Worm (Caenorhabditis elegans) whole organism, midembryonic: ENCODE data around the gene gly-9.

Source experiments
- T22C8.4 ChIP-seq: fragments of 200-800 bp; sonication (Bioruptor generic); IDR thresholded peaks from 2 replicates; pipeline ENCODE4 v1.3.6; 2022; ENCODE audit warnings: missing genetic modification characterization, missing compliant biosample characterization
- cog-1 ChIP-seq: sonication (generic microtip); optimal IDR thresholded peaks from 2 replicates; lab custom pipeline; 2016; ENCODE audit warnings: missing genetic modification characterization, missing compliant biosample characterization
- flt-1 ChIP-seq: fragments of 200-800 bp; sonication (Bioruptor generic); IDR thresholded peaks from 2 replicates; pipeline ENCODE4 v1.3.6; 2022; ENCODE audit warnings: missing genetic modification characterization, missing compliant biosample characterization
- klf-2 ChIP-seq: fragments of 200-800 bp; sonication (Bioruptor generic); conservative IDR thresholded peaks from 2 replicates; pipeline ENCODE4 v1.3.6; 2022; ENCODE audit warnings: missing genetic modification reagents, missing genetic modification characterization, missing compliant biosample characterization
- med-1 ChIP-seq: sonication (generic microtip); optimal IDR thresholded peaks from 2 replicates; lab custom pipeline; 2017; ENCODE audit warnings: missing genetic modification characterization, mild to moderate bottlenecking, missing compliant biosample characterization, antibody characterized with exemption, missing genetic modification reagents; ENCODE audit not compliant: insufficient read depth
- ref-1 ChIP-seq: fragments of 200-800 bp; sonication (Bioruptor generic); conservative IDR thresholded peaks from 2 replicates; pipeline ENCODE4 v1.3.6; 2022; ENCODE audit warnings: missing genetic modification reagents, missing genetic modification characterization, missing compliant biosample characterization
- tab-1 ChIP-seq: fragments of 200-800 bp; sonication (Bioruptor generic); IDR thresholded peaks from 2 replicates; pipeline ENCODE4 v1.3.6; 2022; ENCODE audit warnings: missing genetic modification characterization, missing compliant biosample characterization
- ztf-23 ChIP-seq: fragments of 200-800 bp; sonication (Bioruptor generic); IDR thresholded peaks from 2 replicates; pipeline ENCODE4 v1.3.6; 2022; ENCODE audit warnings: missing genetic modification reagents, missing genetic modification characterization, missing compliant biosample characterization
- ztf-29 ChIP-seq: fragments of 200-800 bp; sonication (Bioruptor generic); IDR thresholded peaks from 2 replicates; pipeline ENCODE4 v1.3.6; 2022; ENCODE audit warnings: missing genetic modification reagents, missing genetic modification characterization, missing compliant biosample characterization

The gly-9 gene

ce11 chrIII:11268532-11268931 is 21.8 kb downstream of the gly-9 start:
- TF ChIP-seq tab-1 (GFP tag; lab: Robert Waterston, UW): no peak
- no peak for TF ChIP-seq flt-1 (GFP tag; lab: Robert Waterston, UW)
- TF ChIP-seq klf-2 (GFP tag; lab: Robert Waterston, UW): no peak
- no peak for TF ChIP-seq cog-1 (tag; lab: Kevin White, UChicago)
- no peak for TF ChIP-seq ref-1 (GFP tag; lab: Robert Waterston, UW)
- TF ChIP-seq ztf-29 (GFP tag; lab: Robert Waterston, UW): no peak
- TF ChIP-seq ztf-23: no peak
- no peak for TF ChIP-seq med-1 (GFP tag; lab: Kevin White, UChicago)
- no peak for TF ChIP-seq T22C8.4

- no peak for TF ChIP-seq ztf-23
- no peak for TF ChIP-seq flt-1 (GFP tag; lab: Robert Waterston, UW)
- no peak for TF ChIP-seq tab-1 (GFP tag; lab: Robert Waterston, UW)
- no peak for TF ChIP-seq med-1 (GFP tag; lab: Kevin White, UChicago)
- no peak for TF ChIP-seq ztf-29 (GFP tag; lab: Robert Waterston, UW)
- no peak for TF ChIP-seq T22C8.4
- TF ChIP-seq cog-1 (tag; lab: Kevin White, UChicago): no peak
- TF ChIP-seq ref-1 (GFP tag; lab: Robert Waterston, UW): no peak
- no peak for TF ChIP-seq klf-2 (GFP tag; lab: Robert Waterston, UW)
These were observed 23.0 kb downstream of the gly-9 start for ce11 chrIII:11267372-11267771.

- no peak for TF ChIP-seq med-1 (GFP tag; lab: Kevin White, UChicago)
- TF ChIP-seq klf-2 (GFP tag; lab: Robert Waterston, UW): no peak
- no peak for TF ChIP-seq tab-1 (GFP tag; lab: Robert Waterston, UW)
- TF ChIP-seq ztf-29 (GFP tag; lab: Robert Waterston, UW): no peak
- TF ChIP-seq ref-1 (GFP tag; lab: Robert Waterston, UW): no peak
- no peak for TF ChIP-seq T22C8.4
- no peak for TF ChIP-seq ztf-23
- TF ChIP-seq flt-1 (GFP tag; lab: Robert Waterston, UW): no peak
These were observed 28.3 kb downstream of the gly-9 start for ce11 chrIII:11262089-11262488.

- TF ChIP-seq T22C8.4 (no peak), tab-1 (GFP tag; lab: Robert Waterston, UW) (no peak), cog-1 (tag; lab: Kevin White, UChicago) (no peak), klf-2 (GFP tag; lab: Robert Waterston, UW) (no peak), ref-1 (GFP tag; lab: Robert Waterston, UW) (no peak), flt-1 (GFP tag; lab: Robert Waterston, UW) (no peak), ztf-23 (no peak), med-1 (GFP tag; lab: Kevin White, UChicago) (no peak), ztf-29 (GFP tag; lab: Robert Waterston, UW) (no peak)
These were observed 35.3 kb downstream of the gly-9 start for ce11 chrIII:11255072-11255471.

- TF ChIP-seq tab-1 (GFP tag; lab: Robert Waterston, UW) (no peak), T22C8.4 (no peak), ztf-23 (no peak), klf-2 (GFP tag; lab: Robert Waterston, UW) (no peak), med-1 (GFP tag; lab: Kevin White, UChicago) (no peak), ref-1 (GFP tag; lab: Robert Waterston, UW) (no peak), cog-1 (tag; lab: Kevin White, UChicago) (no peak), ztf-29 (GFP tag; lab: Robert Waterston, UW) (no peak), flt-1 (GFP tag; lab: Robert Waterston, UW) (no peak)
These were observed 38.5 kb downstream of the gly-9 start, which contains the start of gene Y47D3A.32 for ce11 chrIII:11251718-11252441. Gene Y47D3A.32, plus strand, starts transcription at chrIII:11252391.

- no peak for TF ChIP-seq ref-1 (GFP tag; lab: Robert Waterston, UW)
- TF ChIP-seq ztf-23: no peak
These were observed 41.5 kb downstream of the gly-9 start for ce11 chrIII:11248897-11249296.

- TF ChIP-seq T22C8.4 (no peak), ref-1 (GFP tag; lab: Robert Waterston, UW) (no peak), ztf-29 (GFP tag; lab: Robert Waterston, UW) (no peak), ztf-23 (no peak), tab-1 (GFP tag; lab: Robert Waterston, UW) (no peak), klf-2 (GFP tag; lab: Robert Waterston, UW) (no peak), med-1 (GFP tag; lab: Kevin White, UChicago) (no peak)
These were observed 43.8 kb downstream of the gly-9 start for ce11 chrIII:11246588-11246987.

ce11 chrIII:11244820-11245219 is 45.6 kb downstream of the gly-9 start, which contains the start of gene rsks-1:
Gene rsks-1, plus strand, starts transcription at chrIII:11245120.
- no peak for TF ChIP-seq cog-1 (tag; lab: Kevin White, UChicago)
- no peak for TF ChIP-seq ztf-29 (GFP tag; lab: Robert Waterston, UW)
- TF ChIP-seq ref-1 (GFP tag; lab: Robert Waterston, UW): no peak
- no peak for TF ChIP-seq flt-1 (GFP tag; lab: Robert Waterston, UW)
- TF ChIP-seq ztf-23: no peak
- no peak for TF ChIP-seq T22C8.4
- TF ChIP-seq med-1 (GFP tag; lab: Kevin White, UChicago): no peak
- no peak for TF ChIP-seq tab-1 (GFP tag; lab: Robert Waterston, UW)
- TF ChIP-seq klf-2 (GFP tag; lab: Robert Waterston, UW): no peak

- TF ChIP-seq T22C8.4 (no peak), flt-1 (GFP tag; lab: Robert Waterston, UW) (no peak), ref-1 (GFP tag; lab: Robert Waterston, UW) (no peak), ztf-29 (GFP tag; lab: Robert Waterston, UW) (no peak), med-1 (GFP tag; lab: Kevin White, UChicago) (no peak), klf-2 (GFP tag; lab: Robert Waterston, UW) (no peak), ztf-23 (no peak), cog-1 (tag; lab: Kevin White, UChicago) (no peak)
These were observed 46.0 kb downstream of the gly-9 start for ce11 chrIII:11244338-11244737.
